Worm (Caenorhabditis elegans): ENCODE measurements around the gene srh-61.

Gene srh-61

ce11 chrII:12485060-12485459, 31.2 kb downstream of the srh-61 start, which contains the start of gene F15A4.10:
TSS of gene F15A4.10 (minus strand) at chrII:12485160.
- TF ChIP-seq unc-86 (tag; optimal IDR thresholded peaks at IDR 0.05), result no peak
- TF ChIP-seq fax-1 (tag; optimal IDR thresholded peaks at IDR 0.05), result no peak
- TF ChIP-seq ceh-6 (GFP tag; optimal IDR thresholded peaks at IDR 0.05), result no peak
- TF ChIP-seq pat-9 (tag; optimal IDR thresholded peaks at IDR 0.05), result no peak
- TF ChIP-seq zip-5 (tag; optimal IDR thresholded peaks at IDR 0.05), result no peak
- TF ChIP-seq eyg-1 (tag; optimal IDR thresholded peaks at IDR 0.05), result no peak
- TF ChIP-seq pax-1 (tag; optimal IDR thresholded peaks at IDR 0.05), result no peak
- TF ChIP-seq elt-4 (tag; optimal IDR thresholded peaks at IDR 0.05), result no peak
- no peak for TF ChIP-seq fkh-10 (GFP tag; optimal IDR thresholded peaks at IDR 0.05)
- no peak for TF ChIP-seq ztf-16 (tag; optimal IDR thresholded peaks at IDR 0.05)
- TF ChIP-seq ceh-24 (tag; optimal IDR thresholded peaks at IDR 0.05), result no peak
- TF ChIP-seq sox-4 (tag; optimal IDR thresholded peaks at IDR 0.05), result no peak
- TF ChIP-seq ceh-14 (tag; optimal IDR thresholded peaks at IDR 0.05), result no peak
- no peak for TF ChIP-seq tbx-7 (tag; optimal IDR thresholded peaks at IDR 0.05)
- no peak for TF ChIP-seq ttx-3 (tag; optimal IDR thresholded peaks at IDR 0.05)
- TF ChIP-seq mec-3 (tag; optimal IDR thresholded peaks at IDR 0.05; ENCODE audit: borderline replicate concordance), result no peak

- TF ChIP-seq madf-2 (tag; optimal IDR thresholded peaks at IDR 0.05) (no peak), ceh-2 (tag; optimal IDR thresholded peaks at IDR 0.05) (no peak), unc-42 (tag; optimal IDR thresholded peaks at IDR 0.05) (no peak), ceh-24 (tag; optimal IDR thresholded peaks at IDR 0.05) (no peak), tbx-7 (tag; optimal IDR thresholded peaks at IDR 0.05) (no peak), pha-2 (tag; optimal IDR thresholded peaks at IDR 0.05) (no peak), unc-86 (tag; optimal IDR thresholded peaks at IDR 0.05) (no peak), ceh-19 (GFP tag; optimal IDR thresholded peaks at IDR 0.05) (no peak), ceh-30 (tag; optimal IDR thresholded peaks at IDR 0.05) (no peak), ztf-16 (tag; optimal IDR thresholded peaks at IDR 0.05) (no peak), ceh-48 (tag; optimal IDR thresholded peaks at IDR 0.05) (no peak), gmeb-2 (tag; optimal IDR thresholded peaks at IDR 0.05) (no peak)
Measured at ce11 chrII:12482622-12483021, 33.6 kb downstream of the srh-61 start, which contains the start of gene fbxb-102. TSS of gene fbxb-102 (plus strand) at chrII:12482922.

DNA sequence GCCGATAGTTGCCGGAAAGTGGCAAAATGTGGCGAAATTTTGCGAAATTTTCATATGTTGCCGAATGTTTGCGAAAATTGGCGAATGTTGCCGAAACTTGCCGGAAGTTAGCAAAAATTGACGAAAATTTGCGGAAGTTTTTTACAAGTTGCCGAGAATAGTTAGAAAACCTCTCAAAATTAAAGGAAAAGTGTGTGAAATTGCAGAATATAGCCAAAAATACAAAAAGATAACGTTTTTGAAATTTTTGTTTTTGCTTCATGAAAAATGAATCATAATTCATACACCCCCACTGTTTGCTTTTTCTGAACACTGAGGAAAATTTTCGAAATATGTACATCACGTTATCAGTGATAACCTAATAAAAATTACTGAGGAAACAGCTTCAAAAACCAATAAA, 34.6 kb downstream of the srh-61 start:
- TF ChIP-seq sox-2 (GFP tag; IDR thresholded peaks at IDR 0.05), result no peak
- no peak for TF ChIP-seq tbx-7 (tag; optimal IDR thresholded peaks at IDR 0.05)
- TF ChIP-seq unc-42 (tag; optimal IDR thresholded peaks at IDR 0.05), result no peak
- TF ChIP-seq unc-55 (GFP tag; optimal IDR thresholded peaks at IDR 0.05), result no peak
- no peak for TF ChIP-seq ceh-22 (tag; optimal IDR thresholded peaks at IDR 0.05)
- TF ChIP-seq pha-2 (tag; optimal IDR thresholded peaks at IDR 0.05), result no peak
- no peak for TF ChIP-seq ahr-1 (tag; optimal IDR thresholded peaks at IDR 0.05)
- no peak for TF ChIP-seq nhr-232 (tag; optimal IDR thresholded peaks at IDR 0.05)
- TF ChIP-seq hlh-15 (tag; optimal IDR thresholded peaks at IDR 0.05), result no peak
- TF ChIP-seq sox-4 (tag; optimal IDR thresholded peaks at IDR 0.05), result no peak
- no peak for TF ChIP-seq pat-9 (tag; optimal IDR thresholded peaks at IDR 0.05)
- no peak for TF ChIP-seq elt-4 (tag; optimal IDR thresholded peaks at IDR 0.05)
- no peak for TF ChIP-seq nhr-11 (tag; optimal IDR thresholded peaks at IDR 0.05)
- TF ChIP-seq K09A11.1 (tag; optimal IDR thresholded peaks at IDR 0.05; ENCODE audit: insufficient read depth), result no peak
- no peak for TF ChIP-seq npax-4 (tag; optimal IDR thresholded peaks at IDR 0.05)

DNA sequence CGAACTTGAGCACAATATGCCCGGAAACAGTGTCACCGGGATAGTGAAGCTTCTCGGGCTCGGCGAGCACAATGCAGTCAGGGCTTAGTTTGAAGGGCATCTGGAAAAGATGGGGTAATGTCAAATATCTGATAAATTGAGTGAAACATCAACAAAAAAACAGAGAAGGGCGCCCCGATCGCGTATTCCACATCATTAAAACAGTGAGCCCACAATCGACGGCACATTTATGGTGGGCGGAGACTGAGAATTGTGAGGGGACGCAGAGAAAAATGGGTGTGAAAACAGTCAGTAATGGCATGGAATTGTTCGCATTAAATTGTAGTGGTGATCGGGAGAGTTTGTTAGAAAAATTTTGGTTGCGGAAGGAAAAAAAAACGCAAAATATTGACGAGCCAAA, 35.4 kb downstream of the srh-61 start, which contains the start of gene arrd-9:
arrd-9 (minus strand) TSS at position 101 of the 400 bp plus-strand sequence.
- no peak for TF ChIP-seq dmd-4 (tag; optimal IDR thresholded peaks at IDR 0.05; ENCODE audit: borderline replicate concordance)
- TF ChIP-seq nhr-232 (tag; optimal IDR thresholded peaks at IDR 0.05), result no peak
- TF ChIP-seq Y22D7AL.16 (tag; optimal IDR thresholded peaks at IDR 0.05), result no peak

DNA sequence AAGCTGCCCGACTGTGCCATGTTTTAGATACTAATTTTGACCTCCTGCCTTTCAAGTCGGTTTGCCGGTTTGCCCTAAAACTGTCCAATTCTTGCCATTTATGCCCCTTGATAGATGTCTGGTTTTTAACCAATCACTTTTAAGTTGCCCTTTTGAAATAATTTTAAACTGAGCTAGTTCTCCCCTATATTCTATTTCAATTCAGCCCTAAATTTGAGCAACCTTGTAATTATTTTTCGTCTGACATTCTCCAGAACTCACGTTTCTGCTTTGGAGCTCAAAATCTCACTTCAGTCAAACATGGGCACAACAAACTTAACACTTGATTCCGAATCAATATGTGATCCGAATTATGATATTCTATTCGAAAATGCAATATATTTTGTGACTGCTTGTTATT, 42.8 kb downstream of the srh-61 start, which contains the start of gene srg-17:
srg-17 (plus strand) TSS at position 301 of the 400 bp plus-strand sequence.
- TF ChIP-seq hlh-15 (tag; optimal IDR thresholded peaks at IDR 0.05), result no peak
- TF ChIP-seq K02D7.2 (tag; optimal IDR thresholded peaks at IDR 0.05), result no peak
- no peak for TF ChIP-seq ztf-16 (tag; optimal IDR thresholded peaks at IDR 0.05)
- TF ChIP-seq tbx-7 (tag; optimal IDR thresholded peaks at IDR 0.05), result no peak
- no peak for TF ChIP-seq pha-4 (tag; optimal IDR thresholded peaks at IDR 0.05)
- no peak for TF ChIP-seq tbx-2 (tag; optimal IDR thresholded peaks at IDR 0.05)
- TF ChIP-seq T23F11.4 (GFP tag; optimal IDR thresholded peaks at IDR 0.05), result no peak
- no peak for TF ChIP-seq lin-11 (tag; optimal IDR thresholded peaks at IDR 0.05)
- TF ChIP-seq hlh-30 (tag; optimal IDR thresholded peaks at IDR 0.05; ENCODE audit: insufficient read depth), result no peak
- TF ChIP-seq C38D4.7 (GFP tag; optimal IDR thresholded peaks at IDR 0.05), result no peak
- TF ChIP-seq pha-2 (tag; optimal IDR thresholded peaks at IDR 0.05), result no peak
- no peak for TF ChIP-seq mec-3 (tag; optimal IDR thresholded peaks at IDR 0.05; ENCODE audit: borderline replicate concordance)

Measured in whole organism, late embryonic.